Fruit fly (Drosophila melanogaster) whole organism, embryonic: ENCODE results near the gene CG8319.

Source experiments
- Atf6 ChIP-seq: fragments of 200-800 bp; sonication (Bioruptor generic); IDR thresholded peaks from 2 replicates; pipeline ENCODE4 v1.3.6; 2022; ENCODE audit warnings: missing biosample characterization, missing genetic modification characterization
- CG10209 ChIP-seq: fragments of 200-800 bp; sonication (Bioruptor generic); optimal IDR thresholded peaks from 3 replicates; lab custom pipeline; 2017; ENCODE audit warnings: missing biosample characterization, mild to moderate bottlenecking, missing genetic modification characterization, missing genetic modification reagents
- CG10267 ChIP-seq: fragments of 200-800 bp; sonication (Bioruptor generic); optimal IDR thresholded peaks from 2 replicates; lab custom pipeline; 2018; ENCODE audit warnings: missing biosample characterization, mild to moderate bottlenecking, missing genetic modification characterization, moderate library complexity
- CG10979 ChIP-seq: fragments of 200-800 bp; sonication (Bioruptor generic); optimal IDR thresholded peaks from 2 replicates; lab custom pipeline; 2018; ENCODE audit warnings: missing biosample characterization, mild to moderate bottlenecking, missing genetic modification characterization, moderate library complexity
- CG12104 ChIP-seq: fragments of 200-800 bp; sonication (Bioruptor generic); optimal IDR thresholded peaks from 3 replicates; lab custom pipeline; 2016; ENCODE audit warnings: missing biosample characterization, missing genetic modification characterization
- CG12236 ChIP-seq: fragments of 200-800 bp; sonication (Bioruptor generic); optimal IDR thresholded peaks from 2 replicates; lab custom pipeline; 2016; ENCODE audit warnings: missing biosample characterization, missing genetic modification characterization
- CG12299 ChIP-seq: fragments of 200-800 bp; sonication (Bioruptor generic); optimal IDR thresholded peaks from 2 replicates; lab custom pipeline; 2018; ENCODE audit warnings: missing biosample characterization, mild to moderate bottlenecking, missing genetic modification characterization
- CG16779 ChIP-seq: fragments of 200-800 bp; sonication (Bioruptor generic); IDR thresholded peaks from 2 replicates; pipeline ENCODE4 v1.3.6; 2022; ENCODE audit warnings: missing biosample characterization, missing genetic modification characterization
- CG16815 ChIP-seq: fragments of 200-800 bp; sonication (Bioruptor generic); optimal IDR thresholded peaks from 3 replicates; lab custom pipeline; 2017; ENCODE audit warnings: missing biosample characterization, mild to moderate bottlenecking, missing genetic modification characterization
- CG17361 ChIP-seq: fragments of 200-800 bp; sonication (Bioruptor generic); IDR thresholded peaks from 3 replicates; pipeline ENCODE4 v1.3.6; 2022; ENCODE audit warnings: missing biosample characterization, missing genetic modification characterization
- CG17612 ChIP-seq: fragments of 200-800 bp; sonication (Bioruptor generic); IDR thresholded peaks from 2 replicates; pipeline ENCODE4 v1.3.6; 2022; ENCODE audit warnings: missing biosample characterization, missing genetic modification characterization
- CG18764 ChIP-seq: fragments of 200-800 bp; sonication (Bioruptor generic); optimal IDR thresholded peaks from 3 replicates; lab custom pipeline; 2016; ENCODE audit warnings: missing biosample characterization, missing genetic modification characterization
- CG2116 ChIP-seq: fragments of 200-800 bp; sonication (Bioruptor generic); optimal IDR thresholded peaks from 3 replicates; lab custom pipeline; 2018; ENCODE audit warnings: missing biosample characterization, mild to moderate bottlenecking, missing genetic modification characterization
- CG30403 ChIP-seq: fragments of 200-800 bp; sonication (Bioruptor generic); optimal IDR thresholded peaks from 3 replicates; lab custom pipeline; 2016; ENCODE audit warnings: missing biosample characterization, missing genetic modification characterization
- CG31224 ChIP-seq: fragments of 200-800 bp; sonication (Bioruptor generic); IDR thresholded peaks from 2 replicates; pipeline ENCODE4 v1.3.6; 2022; ENCODE audit warnings: missing biosample characterization, missing genetic modification characterization
- CG3281 ChIP-seq: fragments of 200-800 bp; sonication (Bioruptor generic); optimal IDR thresholded peaks from 3 replicates; lab custom pipeline; 2017; ENCODE audit warnings: missing biosample characterization, mild to moderate bottlenecking, missing genetic modification characterization
- CG33557 ChIP-seq: fragments of 200-800 bp; sonication (Bioruptor generic); optimal IDR thresholded peaks from 2 replicates; lab custom pipeline; 2019; ENCODE audit warnings: missing biosample characterization, mild to moderate bottlenecking, missing genetic modification characterization, moderate library complexity
- CG3995 ChIP-seq: fragments of 200-800 bp; sonication (Bioruptor generic); optimal IDR thresholded peaks from 3 replicates; lab custom pipeline; 2016; ENCODE audit warnings: missing biosample characterization, missing genetic modification characterization
- CG4854 ChIP-seq: fragments of 200-800 bp; sonication (Bioruptor generic); optimal IDR thresholded peaks from 2 replicates; lab custom pipeline; 2016; ENCODE audit warnings: missing biosample characterization, missing genetic modification characterization, inconsistent platforms
- CG6854 ChIP-seq: fragments of 200-800 bp; sonication (Bioruptor generic); optimal IDR thresholded peaks from 3 replicates; lab custom pipeline; 2017; ENCODE audit warnings: missing biosample characterization, mild to moderate bottlenecking, missing genetic modification characterization
- CG7357 ChIP-seq: fragments of 200-800 bp; sonication (Bioruptor generic); IDR thresholded peaks from 3 replicates; pipeline ENCODE4 v1.3.6; 2022; ENCODE audit warnings: missing biosample characterization, missing genetic modification characterization
- CG7987 ChIP-seq: fragments of 200-800 bp; sonication (Bioruptor generic); optimal IDR thresholded peaks from 2 replicates; lab custom pipeline; 2018; ENCODE audit warnings: missing biosample characterization, mild to moderate bottlenecking, missing genetic modification characterization, moderate library complexity
- CG8478 ChIP-seq: fragments of >200 bp; optimal IDR thresholded peaks from 2 replicates; lab custom pipeline; 2018
- CG9437 ChIP-seq: fragments of 200-800 bp; sonication (Bioruptor generic); optimal IDR thresholded peaks from 2 replicates; lab custom pipeline; 2018; ENCODE audit warnings: missing biosample characterization, mild to moderate bottlenecking, missing genetic modification characterization
- Deaf1 ChIP-seq: fragments of 200-800 bp; optimal IDR thresholded peaks from 3 replicates; lab custom pipeline; 2019; ENCODE audit warnings: missing biosample characterization, mild to moderate bottlenecking, missing genetic modification characterization, moderate library complexity
- ERR ChIP-seq: fragments of 200-800 bp; sonication (Bioruptor generic); optimal IDR thresholded peaks from 2 replicates; lab custom pipeline; 2016; ENCODE audit warnings: missing biosample characterization, missing genetic modification characterization
- Hand ChIP-seq: fragments of 200-800 bp; sonication (Bioruptor generic); optimal IDR thresholded peaks from 2 replicates; lab custom pipeline; 2017; ENCODE audit warnings: mild to moderate bottlenecking, missing biosample characterization, missing genetic modification reagents, missing genetic modification characterization
- Max ChIP-seq: fragments of 200-800 bp; sonication (Bioruptor generic); optimal IDR thresholded peaks from 2 replicates; lab custom pipeline; 2016; ENCODE audit warnings: missing biosample characterization, mild to moderate bottlenecking, missing genetic modification characterization
- Mes4 ChIP-seq: fragments of 200-800 bp; sonication (Bioruptor generic); optimal IDR thresholded peaks from 2 replicates; lab custom pipeline; 2016; ENCODE audit warnings: missing biosample characterization, missing genetic modification characterization
- Opbp ChIP-seq: fragments of 200-800 bp; sonication (Bioruptor generic); IDR thresholded peaks from 3 replicates; pipeline ENCODE4 v1.3.6; 2022; ENCODE audit warnings: missing biosample characterization, missing genetic modification characterization; ENCODE audit not compliant: partially characterized antibody
- Rfx ChIP-seq: fragments of 200-800 bp; sonication (Bioruptor generic); IDR thresholded peaks from 2 replicates; pipeline ENCODE4 v1.3.6; 2022; ENCODE audit warnings: missing biosample characterization, missing genetic modification characterization
- bbx ChIP-seq: fragments of 200-800 bp; sonication (Bioruptor generic); IDR thresholded peaks from 2 replicates; pipeline ENCODE4 v1.3.6; 2022; ENCODE audit warnings: missing biosample characterization, missing genetic modification characterization; ENCODE audit not compliant: partially characterized antibody
- bigmax ChIP-seq: fragments of 200-800 bp; sonication (Bioruptor generic); optimal IDR thresholded peaks from 2 replicates; lab custom pipeline; 2018; ENCODE audit warnings: missing biosample characterization, mild to moderate bottlenecking, missing genetic modification characterization
- da ChIP-seq: fragments of 200-800 bp; sonication (Bioruptor generic); optimal IDR thresholded peaks from 2 replicates; lab custom pipeline; 2016; ENCODE audit warnings: missing biosample characterization, missing genetic modification characterization
- fd64A ChIP-seq: fragments of 200-800 bp; sonication (Bioruptor generic); optimal IDR thresholded peaks from 3 replicates; lab custom pipeline; 2018; ENCODE audit warnings: missing biosample characterization, mild to moderate bottlenecking, missing genetic modification characterization
- gce ChIP-seq: fragments of 200-800 bp; sonication (Bioruptor generic); IDR thresholded peaks from 3 replicates; pipeline ENCODE4 v1.3.6; 2022; ENCODE audit warnings: missing biosample characterization, missing genetic modification characterization
- hbn ChIP-seq: fragments of 200-800 bp; sonication (Bioruptor generic); IDR thresholded peaks from 2 replicates; pipeline ENCODE4 v1.3.6; 2022; ENCODE audit warnings: missing biosample characterization, missing genetic modification characterization; ENCODE audit not compliant: partially characterized antibody
- her ChIP-seq: fragments of 200-800 bp; sonication (Bioruptor generic); optimal IDR thresholded peaks from 2 replicates; lab custom pipeline; 2016; ENCODE audit warnings: missing biosample characterization, missing genetic modification characterization
- lola ChIP-seq, 3 experiments: fragments of >200 bp in 2 of 3; fragments of 200-800 bp in 1 of 3; sonication (Bioruptor generic) in 1 of 3; optimal IDR thresholded peaks; 2 replicates each; lab custom pipeline; 2017 to 2019; ENCODE audit warnings: missing biosample characterization in 3 of 3, missing genetic modification characterization in 3 of 3, mild to moderate bottlenecking in 1 of 3, moderate library complexity in 1 of 3
- nerfin-2 ChIP-seq: fragments of 200-800 bp; sonication (Bioruptor generic); IDR thresholded peaks from 2 replicates; pipeline ENCODE4 v1.3.6; 2022; ENCODE audit warnings: missing biosample characterization, missing genetic modification characterization; ENCODE audit not compliant: partially characterized antibody
- pita ChIP-seq: fragments of 200-800 bp; sonication (Bioruptor generic); optimal IDR thresholded peaks from 2 replicates; lab custom pipeline; 2017; ENCODE audit warnings: missing biosample characterization, mild to moderate bottlenecking, missing genetic modification characterization
- run ChIP-seq: fragments of 200-800 bp; sonication (Bioruptor generic); optimal IDR thresholded peaks from 3 replicates; lab custom pipeline; 2018; ENCODE audit warnings: missing biosample characterization, mild to moderate bottlenecking, missing genetic modification characterization
- sim ChIP-seq: fragments of 200-800 bp; sonication (Bioruptor generic); IDR thresholded peaks from 2 replicates; pipeline ENCODE4 v1.3.6; 2022; ENCODE audit warnings: missing biosample characterization, missing genetic modification characterization
- sisA ChIP-seq: fragments of 200-800 bp; sonication (Bioruptor generic); IDR thresholded peaks from 2 replicates; pipeline ENCODE4 v1.3.6; 2022; ENCODE audit warnings: missing biosample characterization, missing genetic modification characterization
- tio ChIP-seq: fragments of 200-800 bp; sonication (Bioruptor generic); optimal IDR thresholded peaks from 2 replicates; lab custom pipeline; 2017; ENCODE audit warnings: missing biosample characterization, missing genetic modification characterization, inconsistent platforms
- tx ChIP-seq: fragments of 200-800 bp; sonication (Bioruptor generic); optimal IDR thresholded peaks from 2 replicates; lab custom pipeline; 2016; ENCODE audit warnings: missing biosample characterization, missing genetic modification characterization
- usp ChIP-seq: fragments of >200 bp; optimal IDR thresholded peaks from 2 replicates; lab custom pipeline; 2017; ENCODE audit warnings: missing biosample characterization, missing genetic modification characterization
- zen ChIP-seq: fragments of 200-800 bp; sonication (Bioruptor generic); optimal IDR thresholded peaks from 3 replicates; lab custom pipeline; 2018; ENCODE audit warnings: missing biosample characterization, mild to moderate bottlenecking, missing genetic modification characterization, moderate library complexity
- zen2 ChIP-seq: fragments of 200-800 bp; sonication (Bioruptor generic); IDR thresholded peaks from 3 replicates; pipeline ENCODE4 v1.3.6; 2022; ENCODE audit warnings: missing biosample characterization, missing genetic modification characterization; ENCODE audit not compliant: partially characterized antibody

The CG8319 gene

dm6 chr3R:9577382-9578137, 49.6 kb upstream of the CG8319 start, which contains the start of the genes Kap-alpha3 and Son (continued):
- peak; percentile 83 for TF ChIP-seq zen (tag; lab: Kevin White, UChicago)
- peak; percentile 97 for TF ChIP-seq CG7987
- peak; percentile 97 for TF ChIP-seq CG9437 (GFP tag; lab: Kevin White, UChicago)
- peak; percentile 95 for TF ChIP-seq CG33557
- peak; percentile 71 for TF ChIP-seq CG7357 (GFP tag; lab: Robert Waterston, UW)
- TF ChIP-seq CG18764: peak; percentile 89
- TF ChIP-seq bbx: peak; percentile 64
- peak; percentile 88 for TF ChIP-seq her
- no peak for TF ChIP-seq pita (GFP tag; lab: Kevin White, UChicago)
- TF ChIP-seq da: peak; percentile 83
- TF ChIP-seq CG30403 (GFP tag; lab: Kevin White, UChicago): peak; percentile 94
- TF ChIP-seq CG12104 (GFP tag; lab: Kevin White, UChicago): peak; percentile 97
- TF ChIP-seq Mes4 (GFP tag; lab: Kevin White, UChicago): peak; percentile 96
- TF ChIP-seq Opbp (GFP tag; lab: Robert Waterston, UW): peak; percentile 99
- TF ChIP-seq CG12236 (GFP tag; lab: Kevin White, UChicago): peak; percentile 86
- TF ChIP-seq hbn (GFP tag; lab: Robert Waterston, UW): peak; percentile 85
- TF ChIP-seq CG17612: peak; percentile 66
- peak; percentile 87 for TF ChIP-seq CG16815
- TF ChIP-seq CG12299 (tag; lab: Kevin White, UChicago): peak; percentile 86
- peak; percentile 79 for TF ChIP-seq CG10979 (tag; lab: Kevin White, UChicago)
- TF ChIP-seq CG3995 (GFP tag; lab: Kevin White, UChicago): peak; percentile 91
- peak; percentile 64 for TF ChIP-seq Deaf1 (tag; lab: Kevin White, UChicago)
- peak; percentile 94 for TF ChIP-seq CG4854 (GFP tag; lab: Kevin White, UChicago)
- TF ChIP-seq CG2116 (GFP tag; lab: Kevin White, UChicago): peak; percentile 99
- peak; percentile 93 for TF ChIP-seq CG10209 (GFP tag; lab: Kevin White, UChicago)
- peak; percentile 75; the same call in 1 of the 3 replicates for TF ChIP-seq zen2 (GFP tag; lab: Robert Waterston, UW)
- peak; percentile 65 for TF ChIP-seq nerfin-2 (GFP tag; lab: Robert Waterston, UW)
- TF ChIP-seq gce: peak; percentile 83
- peak in 1 of 3 experiments; percentile 87 for TF ChIP-seq lola (GFP tag; optimal IDR thresholded peaks at IDR 0.05; lab: Kevin White, UChicago)
- peak; percentile 90 for TF ChIP-seq CG6854 (GFP tag; lab: Kevin White, UChicago)
- peak; percentile 82 for TF ChIP-seq sisA
- TF ChIP-seq tio (GFP tag; lab: Kevin White, UChicago): peak; percentile 90
- peak; percentile 78 for TF ChIP-seq run (tag; lab: Kevin White, UChicago)
- TF ChIP-seq Hand: peak; percentile 82
- TF ChIP-seq sim (GFP tag; lab: Robert Waterston, UW): peak; percentile 58
- peak; percentile 86 for TF ChIP-seq Atf6
- peak; percentile 69 for TF ChIP-seq bigmax
- TF ChIP-seq Max (GFP tag; lab: Kevin White, UChicago): peak; percentile 96
- peak; percentile 94 for TF ChIP-seq CG3281 (GFP tag; lab: Kevin White, UChicago)
- TF ChIP-seq fd64A (GFP tag; lab: Kevin White, UChicago): peak; percentile 86
- peak; percentile 82 for TF ChIP-seq tx (GFP tag; lab: Kevin White, UChicago)
- peak; percentile 85 for TF ChIP-seq CG31224 (GFP tag; lab: Robert Waterston, UW)
- peak; percentile 97 for TF ChIP-seq CG17361 (GFP tag; lab: Robert Waterston, UW)
- peak; percentile 93 for TF ChIP-seq Rfx (GFP tag; lab: Robert Waterston, UW)
- TF ChIP-seq CG8478: no peak
- TF ChIP-seq ERR (GFP tag; lab: Kevin White, UChicago): peak; percentile 85
- TF ChIP-seq CG16779 (GFP tag; lab: Robert Waterston, UW): peak; percentile 79; the same call in 1 of the 2 replicates
- peak; percentile 91 for TF ChIP-seq CG10267
- TF ChIP-seq usp: no peak
